Worm (Caenorhabditis elegans) whole organism, L4 larva: Measurements from ENCODE around the gene mnk-1.

ENCODE experiments used
- ces-1 ChIP-seq: fragments of 150-350 bp; sonication (generic microtip); optimal IDR thresholded peaks from 4 replicates; lab custom pipeline; 2014; ENCODE audit warnings: missing biosample characterization, missing genetic modification reagents, missing genetic modification characterization
- vab-7 ChIP-seq: fragments of 200-800 bp; sonication (Bioruptor generic); IDR thresholded peaks from 2 replicates; pipeline ENCODE4 v1.3.6; 2022; ENCODE audit warnings: missing genetic modification reagents, missing genetic modification characterization, missing compliant biosample characterization

DNA sequence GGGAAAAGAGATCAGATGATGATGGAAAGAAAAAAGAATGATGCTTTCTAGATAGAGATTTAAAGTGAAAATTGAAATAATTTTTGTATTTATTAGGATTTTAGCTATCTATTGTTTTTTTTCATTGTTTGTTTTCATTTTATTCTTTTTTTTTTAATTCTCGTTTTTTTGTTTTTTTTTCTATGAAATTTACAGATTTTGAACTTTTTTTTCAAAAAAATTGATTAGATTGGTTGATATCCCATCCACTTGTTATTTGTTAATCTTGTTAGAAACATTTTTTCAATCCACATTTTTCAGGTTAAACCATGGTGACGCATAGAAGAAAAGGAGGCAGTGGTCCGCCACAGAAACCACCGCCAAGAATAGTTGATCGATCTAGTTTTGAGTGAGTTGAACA is 29.2 kb upstream of the mnk-1 start, which contains the start of gene algn-9:
- no peak for TF ChIP-seq vab-7 (GFP tag; lab: Robert Waterston, UW)
- TF ChIP-seq ces-1 (GFP tag; lab: Kevin White, UChicago), result no peak
